Worm (Caenorhabditis elegans): ENCODE data around the gene spas-1.

- TF ChIP-seq nhr-28 (tag; optimal IDR thresholded peaks at IDR 0.05), result no peak
- no peak for TF ChIP-seq egl-27 (tag; optimal IDR thresholded peaks at IDR 0.05)
- TF ChIP-seq nhr-76 (tag; optimal IDR thresholded peaks at IDR 0.05), result no peak
- no peak for TF ChIP-seq mdl-1 (tag; optimal IDR thresholded peaks at IDR 0.05)
- TF ChIP-seq ama-1 (optimal IDR thresholded peaks at IDR 0.05), result no peak
- TF ChIP-seq lin-14 (GFP tag; optimal IDR thresholded peaks at IDR 0.05), result no peak
- no peak for TF ChIP-seq nhr-237 (tag; optimal IDR thresholded peaks at IDR 0.05)
- TF ChIP-seq ets-5 (GFP tag; IDR thresholded peaks at IDR 0.05), result no peak
- no peak for TF ChIP-seq nhr-11 (tag; optimal IDR thresholded peaks at IDR 0.05)
- TF ChIP-seq zag-1 (tag; optimal IDR thresholded peaks at IDR 0.05), result no peak
- TF ChIP-seq aly-2 (tag; optimal IDR thresholded peaks at IDR 0.05), result no peak
- no peak for TF ChIP-seq unc-130 (tag; optimal IDR thresholded peaks at IDR 0.05)
Observed at ce11 chrV:9219390-9219733, 43.8 kb downstream of the spas-1 start.

Measured in whole organism, L1 larva.